Worm (Caenorhabditis elegans): ENCODE measurements around the gene rad-54.L2.

DNA sequence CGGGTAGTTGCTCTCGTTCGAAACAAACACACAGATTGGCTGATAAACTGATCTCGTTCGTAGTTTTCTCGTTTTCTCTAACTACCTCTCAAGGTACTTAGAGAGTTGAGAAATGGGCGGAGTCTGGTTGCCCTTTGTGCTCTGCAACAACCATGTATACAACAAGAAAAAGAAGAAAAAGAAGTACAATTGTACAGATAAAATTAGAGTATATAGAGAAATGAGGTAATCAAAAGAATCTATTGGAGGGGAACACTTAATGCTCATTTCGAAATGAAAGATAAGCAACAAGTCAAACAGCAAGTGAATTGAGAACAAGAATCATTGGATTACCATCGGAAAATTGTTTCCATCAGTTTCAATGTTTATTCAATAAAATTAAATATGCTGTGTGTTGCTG, 28.5 kb upstream of the rad-54.L2 start, which contains the start of gene C09G9.1:
- TF ChIP-seq blmp-1 (tag; optimal IDR thresholded peaks at IDR 0.05) (no peak), unc-130 (tag; optimal IDR thresholded peaks at IDR 0.05) (no peak)

Data from whole organism, L1 larva.